Worm (Caenorhabditis elegans): ENCODE results near the gene B0198.3.

ce11 chrX:11992778-11993177 is 64.1 kb downstream of the B0198.3 start:
- TF ChIP-seq sdc-2 (tag; optimal IDR thresholded peaks at IDR 0.05) (no peak), ceh-2 (tag; optimal IDR thresholded peaks at IDR 0.05) (no peak), elt-2 (tag; optimal IDR thresholded peaks at IDR 0.05) (no peak), pha-4 (tag; optimal IDR thresholded peaks at IDR 0.05) (no peak), npax-4 (tag; optimal IDR thresholded peaks at IDR 0.05) (no peak), tbx-7 (tag; optimal IDR thresholded peaks at IDR 0.05) (no peak), ceh-9 (tag; optimal IDR thresholded peaks at IDR 0.05) (no peak), nhr-11 (tag; optimal IDR thresholded peaks at IDR 0.05) (no peak), lin-11 (tag; optimal IDR thresholded peaks at IDR 0.05) (no peak), lim-6 (tag; optimal IDR thresholded peaks at IDR 0.05) (no peak), ceh-14 (tag; optimal IDR thresholded peaks at IDR 0.05) (no peak), gmeb-2 (tag; optimal IDR thresholded peaks at IDR 0.05) (no peak), hlh-6 (tag; optimal IDR thresholded peaks at IDR 0.05) (no peak)
